Fruit fly (Drosophila melanogaster) whole organism, prepupa: Measurements from ENCODE around the gene MsrA.

Source experiments
- Blimp-1 ChIP-seq: fragments of 200-800 bp; sonication (Bioruptor generic); optimal IDR thresholded peaks from 3 replicates; lab custom pipeline; 2017; ENCODE audit warnings: missing biosample characterization, missing genetic modification characterization, mild to moderate bottlenecking, moderate library complexity, missing genetic modification reagents
- CG10631 ChIP-seq: fragments of 200-800 bp; sonication (Bioruptor generic); optimal IDR thresholded peaks from 2 replicates; lab custom pipeline; 2016; ENCODE audit warnings: missing biosample characterization, missing genetic modification characterization
- CG10669 ChIP-seq: fragments of 200-800 bp; sonication (Bioruptor generic); optimal IDR thresholded peaks from 3 replicates; lab custom pipeline; 2018; ENCODE audit warnings: missing biosample characterization, mild to moderate bottlenecking, missing genetic modification characterization, moderate library complexity
- CG11294 ChIP-seq: fragments of 200-800 bp; sonication (Bioruptor generic); IDR thresholded peaks from 2 replicates; pipeline ENCODE4 v1.3.6; 2022; ENCODE audit warnings: missing biosample characterization, missing genetic modification characterization
- CG11762 ChIP-seq: fragments of 200-800 bp; sonication (Bioruptor generic); optimal IDR thresholded peaks from 3 replicates; lab custom pipeline; 2016; ENCODE audit warnings: missing biosample characterization, missing genetic modification characterization; ENCODE audit not compliant: insufficient read depth
- CG11902 ChIP-seq: fragments of 200-800 bp; sonication (Bioruptor generic); optimal IDR thresholded peaks from 3 replicates; lab custom pipeline; 2016; ENCODE audit warnings: missing biosample characterization, missing genetic modification characterization
- CG15336 ChIP-seq: fragments of 200-800 bp; sonication (Bioruptor generic); IDR thresholded peaks from 2 replicates; pipeline ENCODE4 v1.3.6; 2022; ENCODE audit warnings: missing biosample characterization, missing genetic modification characterization
- CG1621 ChIP-seq: fragments of 200-800 bp; sonication (Bioruptor generic); optimal IDR thresholded peaks from 3 replicates; lab custom pipeline; 2018; ENCODE audit warnings: missing biosample characterization, mild to moderate bottlenecking, missing genetic modification characterization
- CG16779 ChIP-seq: fragments of 200-800 bp; sonication (Bioruptor generic); optimal IDR thresholded peaks from 3 replicates; lab custom pipeline; 2017; ENCODE audit warnings: missing biosample characterization, mild to moderate bottlenecking, missing genetic modification characterization
- CG31627 ChIP-seq: fragments of 200-800 bp; sonication (Bioruptor generic); optimal IDR thresholded peaks from 3 replicates; lab custom pipeline; 2016; ENCODE audit warnings: missing biosample characterization, missing genetic modification characterization
- CG32006 ChIP-seq: fragments of 200-800 bp; sonication (Bioruptor generic); optimal IDR thresholded peaks from 3 replicates; lab custom pipeline; 2017; ENCODE audit warnings: missing biosample characterization, mild to moderate bottlenecking, missing genetic modification characterization
- CG3919 ChIP-seq: fragments of 200-800 bp; sonication (Bioruptor generic); optimal IDR thresholded peaks from 3 replicates; lab custom pipeline; 2016; ENCODE audit warnings: missing biosample characterization, missing genetic modification characterization
- CG4318 ChIP-seq: fragments of 200-800 bp; sonication (Bioruptor generic); optimal IDR thresholded peaks from 3 replicates; lab custom pipeline; 2017; ENCODE audit warnings: missing biosample characterization, mild to moderate bottlenecking, missing genetic modification characterization
- CG6163 ChIP-seq: fragments of 200-800 bp; sonication (Bioruptor generic); IDR thresholded peaks from 3 replicates; pipeline ENCODE4 v1.3.6; 2022; ENCODE audit warnings: missing biosample characterization, missing genetic modification characterization
- CG6808 ChIP-seq: fragments of 200-800 bp; sonication (Bioruptor generic); optimal IDR thresholded peaks from 3 replicates; lab custom pipeline; 2017; ENCODE audit warnings: missing biosample characterization, missing genetic modification characterization, mild to moderate bottlenecking, moderate library complexity, missing genetic modification reagents
- CG7368 ChIP-seq: fragments of 200-800 bp; sonication (Bioruptor generic); optimal IDR thresholded peaks from 3 replicates; lab custom pipeline; 2016; ENCODE audit warnings: missing biosample characterization, missing genetic modification characterization
- CG8119 ChIP-seq: fragments of 200-800 bp; sonication (Bioruptor generic); IDR thresholded peaks from 3 replicates; pipeline ENCODE4 v1.3.6; 2022; ENCODE audit warnings: missing biosample characterization, missing genetic modification characterization
- CG8319 ChIP-seq: fragments of 200-800 bp; sonication (Bioruptor generic); optimal IDR thresholded peaks from 3 replicates; lab custom pipeline; 2016; ENCODE audit warnings: missing biosample characterization, missing genetic modification characterization
- CG8632 ChIP-seq: fragments of 200-800 bp; sonication (Bioruptor generic); optimal IDR thresholded peaks from 3 replicates; lab custom pipeline; 2016; ENCODE audit warnings: missing biosample characterization, missing genetic modification characterization
- CG9139 ChIP-seq: fragments of 200-800 bp; sonication (Bioruptor generic); optimal IDR thresholded peaks from 3 replicates; lab custom pipeline; 2017; ENCODE audit warnings: missing biosample characterization, mild to moderate bottlenecking, missing genetic modification characterization
- Eip78C ChIP-seq: fragments of 200-800 bp; sonication (Bioruptor generic); peaks from one replicate; lab custom pipeline; 2016; ENCODE audit warnings: missing biosample characterization, missing genetic modification characterization
- Eip93F ChIP-seq: fragments of 200-800 bp; sonication (Bioruptor generic); optimal IDR thresholded peaks from 2 replicates; lab custom pipeline; 2016; ENCODE audit warnings: missing biosample characterization, mild to moderate bottlenecking, missing genetic modification characterization
- Ets21C ChIP-seq: fragments of 200-800 bp; sonication (Bioruptor generic); optimal IDR thresholded peaks from 3 replicates; lab custom pipeline; 2016; ENCODE audit warnings: missing biosample characterization, missing genetic modification characterization
- Gug ChIP-seq: fragments of 200-800 bp; sonication (Bioruptor generic); IDR thresholded peaks from 2 replicates; pipeline ENCODE4 v1.3.6; 2022; ENCODE audit warnings: missing biosample characterization, missing genetic modification characterization
- Hr38 ChIP-seq: sonication (Bioruptor generic); optimal IDR thresholded peaks from 2 replicates; lab custom pipeline; 2016; ENCODE audit warnings: missing biosample characterization, missing genetic modification characterization
- Hr4 ChIP-seq: fragments of 200-800 bp; sonication (Bioruptor generic); optimal IDR thresholded peaks from 3 replicates; lab custom pipeline; 2016; ENCODE audit warnings: missing biosample characterization, missing genetic modification characterization
- Lpt ChIP-seq: fragments of 200-800 bp; sonication (Bioruptor generic); optimal IDR thresholded peaks from 3 replicates; lab custom pipeline; 2016; ENCODE audit warnings: missing biosample characterization, missing genetic modification characterization
- Met ChIP-seq: fragments of 200-800 bp; sonication (Bioruptor generic); optimal IDR thresholded peaks from 3 replicates; lab custom pipeline; 2016; ENCODE audit warnings: missing biosample characterization, missing genetic modification characterization
- OdsH ChIP-seq: fragments of 200-800 bp; sonication (Bioruptor generic); optimal IDR thresholded peaks from 3 replicates; lab custom pipeline; 2016; ENCODE audit warnings: missing biosample characterization, missing genetic modification characterization
- Sox102F ChIP-seq: fragments of 200-800 bp; sonication (Bioruptor generic); optimal IDR thresholded peaks from 2 replicates; lab custom pipeline; 2016; ENCODE audit warnings: missing biosample characterization, mild to moderate bottlenecking, missing genetic modification characterization
- Sox14 ChIP-seq: fragments of 200-800 bp; sonication (Bioruptor generic); optimal IDR thresholded peaks from 3 replicates; lab custom pipeline; 2016; ENCODE audit warnings: missing biosample characterization, missing genetic modification characterization
- Sox15 ChIP-seq: fragments of 200-800 bp; sonication (Bioruptor generic); optimal IDR thresholded peaks from 3 replicates; lab custom pipeline; 2016; ENCODE audit warnings: missing biosample characterization, missing genetic modification characterization
- achi ChIP-seq: fragments of 200-800 bp; sonication (Bioruptor generic); optimal IDR thresholded peaks from 3 replicates; lab custom pipeline; 2016; ENCODE audit warnings: missing biosample characterization, missing genetic modification characterization
- dac ChIP-seq: fragments of 200-800 bp; sonication (Bioruptor generic); optimal IDR thresholded peaks from 2 replicates; lab custom pipeline; 2017; ENCODE audit warnings: missing biosample characterization, mild to moderate bottlenecking, missing genetic modification characterization
- dsx ChIP-seq: fragments of 200-800 bp; optimal IDR thresholded peaks from 3 replicates; lab custom pipeline; 2019; ENCODE audit warnings: missing biosample characterization, mild to moderate bottlenecking, missing genetic modification characterization, moderate library complexity; ENCODE audit not compliant: poor library complexity, severe bottlenecking
- eg ChIP-seq: fragments of 200-800 bp; sonication (Bioruptor generic); IDR thresholded peaks from 3 replicates; pipeline ENCODE4 v1.3.6; 2022; ENCODE audit warnings: missing biosample characterization, missing genetic modification characterization
- fd59A ChIP-seq: fragments of 200-800 bp; sonication (Bioruptor generic); optimal IDR thresholded peaks from 2 replicates; lab custom pipeline; 2017; ENCODE audit warnings: missing biosample characterization, mild to moderate bottlenecking, missing genetic modification characterization, missing genetic modification reagents
- fkh ChIP-seq: fragments of 200-800 bp; sonication (Bioruptor generic); optimal IDR thresholded peaks from 3 replicates; lab custom pipeline; 2017; ENCODE audit warnings: missing biosample characterization, mild to moderate bottlenecking, missing genetic modification characterization, moderate library complexity
- lz ChIP-seq: fragments of 200-800 bp; sonication (Bioruptor generic); optimal IDR thresholded peaks from 3 replicates; lab custom pipeline; 2016; ENCODE audit warnings: missing biosample characterization, missing genetic modification characterization
- net ChIP-seq: fragments of 200-800 bp; sonication (Bioruptor generic); optimal IDR thresholded peaks from 3 replicates; lab custom pipeline; 2016; ENCODE audit warnings: missing biosample characterization, missing genetic modification characterization
- pdm3 ChIP-seq: fragments of 200-800 bp; sonication (Bioruptor generic); optimal IDR thresholded peaks from 3 replicates; lab custom pipeline; 2016; ENCODE audit warnings: missing biosample characterization, missing genetic modification characterization
- salr ChIP-seq, 2 experiments: fragments of 200-800 bp; sonication (Bioruptor generic); optimal IDR thresholded peaks; 3 replicates each; lab custom pipeline; 2016 to 2018; ENCODE audit warnings: missing biosample characterization in 2 of 2, missing genetic modification characterization in 2 of 2, mild to moderate bottlenecking in 1 of 2
- ss ChIP-seq, 2 experiments: fragments of 200-800 bp; sonication (Bioruptor generic); optimal IDR thresholded peaks; 2 replicates in 1 of 2; 3 replicates in 1 of 2; lab custom pipeline; 2017 to 2018; ENCODE audit warnings: mild to moderate bottlenecking in 2 of 2, missing biosample characterization in 2 of 2, missing genetic modification characterization in 2 of 2, moderate library complexity in 1 of 2
- svp ChIP-seq: fragments of 200-800 bp; sonication (Bioruptor generic); peaks from one replicate; lab custom pipeline; 2016; ENCODE audit warnings: missing biosample characterization, missing genetic modification characterization
- vri ChIP-seq: fragments of 200-800 bp; sonication (Bioruptor generic); optimal IDR thresholded peaks from 3 replicates; lab custom pipeline; 2016; ENCODE audit warnings: missing biosample characterization, mild to moderate bottlenecking, missing genetic modification characterization

The MsrA gene

dm6 chr3L:15532368-15533030 lies 21.6 kb downstream of the MsrA start (continued):
- TF ChIP-seq Hr38 (GFP tag; lab: Kevin White, UChicago), result no peak
- TF ChIP-seq CG11294 (GFP tag; lab: Robert Waterston, UW), result peak; percentile 52; the same call in 1 of the 2 replicates
- no peak for TF ChIP-seq dac
- TF ChIP-seq CG7368, result no peak
- peak; percentile 55 for TF ChIP-seq vri
- TF ChIP-seq svp (GFP tag; lab: Kevin White, UChicago), result peak; percentile 95
- peak; percentile 2 for TF ChIP-seq Blimp-1
- TF ChIP-seq eg (GFP tag; lab: Robert Waterston, UW), result peak; percentile 72; the same call in 2 of the 3 replicates
- peak; percentile 31 for TF ChIP-seq Lpt (GFP tag; lab: Kevin White, UChicago)
- peak; percentile 53 for TF ChIP-seq CG1621
- TF ChIP-seq salr (GFP tag; optimal IDR thresholded peaks at IDR 0.05; lab: Kevin White, UChicago), result peak in 1 of 2 experiments; percentile 57
- no peak for TF ChIP-seq CG15336 (GFP tag; lab: Robert Waterston, UW)
- no peak for TF ChIP-seq fd59A (GFP tag; lab: Kevin White, UChicago)
- TF ChIP-seq CG10631 (GFP tag; lab: Kevin White, UChicago), result peak; percentile 49
- TF ChIP-seq CG31627 (GFP tag; lab: Kevin White, UChicago), result peak; percentile 41
- no peak for TF ChIP-seq CG6808 (GFP tag; lab: Kevin White, UChicago)
- TF ChIP-seq Sox14 (GFP tag; lab: Kevin White, UChicago), result peak; percentile 21
- peak; percentile 25 for TF ChIP-seq lz (GFP tag; lab: Kevin White, UChicago)
- TF ChIP-seq CG3919 (GFP tag; lab: Kevin White, UChicago), result peak; percentile 66
- peak; percentile 68 for TF ChIP-seq CG6163 (GFP tag; lab: Robert Waterston, UW)
- TF ChIP-seq CG8319 (GFP tag; lab: Kevin White, UChicago), result peak; percentile 3
- TF ChIP-seq CG8632 (GFP tag; lab: Kevin White, UChicago), result no peak
- peak; percentile 1 for TF ChIP-seq OdsH
- peak; percentile 58 for TF ChIP-seq Gug (GFP tag; lab: Robert Waterston, UW)
- no peak for TF ChIP-seq CG16779

dm6 chr3L:15533402-15534129 lies 22.7 kb downstream of the MsrA start:
- TF ChIP-seq CG32006 (GFP tag; lab: Kevin White, UChicago), result peak; percentile 69
- TF ChIP-seq OdsH, result peak; percentile 65
- peak; percentile 72 for TF ChIP-seq Hr4 (GFP tag; lab: Kevin White, UChicago)
- peak; percentile 78 for TF ChIP-seq pdm3 (GFP tag; lab: Kevin White, UChicago)
- TF ChIP-seq Gug (GFP tag; lab: Robert Waterston, UW), result peak; percentile 24; the same call in 1 of the 2 replicates
- TF ChIP-seq Eip93F (GFP tag; lab: Kevin White, UChicago), result no peak
- TF ChIP-seq CG3919 (GFP tag; lab: Kevin White, UChicago), result peak; percentile 68
- peak; percentile 94 for TF ChIP-seq Eip78C (GFP tag; lab: Kevin White, UChicago)
- peak; percentile 72 for TF ChIP-seq fd59A (GFP tag; lab: Kevin White, UChicago)
- TF ChIP-seq net (GFP tag; lab: Kevin White, UChicago), result peak; percentile 50
- TF ChIP-seq CG10669, result peak; percentile 63
- TF ChIP-seq Sox102F (GFP tag; lab: Kevin White, UChicago), result peak; percentile 80
- peak; percentile 97 for TF ChIP-seq svp (GFP tag; lab: Kevin White, UChicago)
- TF ChIP-seq CG7368, result peak; percentile 73
- peak; percentile 40 for TF ChIP-seq Sox15 (GFP tag; lab: Kevin White, UChicago)
- TF ChIP-seq Met (GFP tag; lab: Kevin White, UChicago), result peak; percentile 90
- TF ChIP-seq CG6808 (GFP tag; lab: Kevin White, UChicago), result peak; percentile 70
- peak; percentile 79 for TF ChIP-seq Ets21C (GFP tag; lab: Kevin White, UChicago)
- no peak for TF ChIP-seq CG11294 (GFP tag; lab: Robert Waterston, UW)
- TF ChIP-seq vri, result peak; percentile 82
- TF ChIP-seq CG8119 (GFP tag; lab: Robert Waterston, UW), result peak; percentile 75
- peak; percentile 39; the same call in 2 of the 3 replicates for TF ChIP-seq eg (GFP tag; lab: Robert Waterston, UW)
- TF ChIP-seq dsx (GFP tag; lab: Kevin White, UChicago), result peak; percentile 54
- TF ChIP-seq ss (GFP tag; optimal IDR thresholded peaks at IDR 0.05; lab: Kevin White, UChicago), result peak; percentile 64 to 66
- TF ChIP-seq CG11902 (GFP tag; lab: Kevin White, UChicago), result peak; percentile 35
- TF ChIP-seq CG15336 (GFP tag; lab: Robert Waterston, UW), result peak; percentile 74
- peak; percentile 35 for TF ChIP-seq CG11762 (GFP tag; lab: Kevin White, UChicago)
- no peak for TF ChIP-seq fkh (GFP tag; lab: Kevin White, UChicago)
- peak; percentile 58 for TF ChIP-seq CG6163 (GFP tag; lab: Robert Waterston, UW)
- TF ChIP-seq achi, result peak; percentile 71
- peak; percentile 20 for TF ChIP-seq CG4318 (GFP tag; lab: Kevin White, UChicago)
- peak; percentile 53 for TF ChIP-seq CG9139 (GFP tag; lab: Kevin White, UChicago)
- peak; percentile 88 for TF ChIP-seq Sox14 (GFP tag; lab: Kevin White, UChicago)
- TF ChIP-seq CG31627 (GFP tag; lab: Kevin White, UChicago), result peak; percentile 86
